Fruit fly (Drosophila melanogaster): ENCODE data around the gene cyst.
A peak's percentile ranks its signal among the peaks of the same experiment; 100 is the strongest.

DNA sequence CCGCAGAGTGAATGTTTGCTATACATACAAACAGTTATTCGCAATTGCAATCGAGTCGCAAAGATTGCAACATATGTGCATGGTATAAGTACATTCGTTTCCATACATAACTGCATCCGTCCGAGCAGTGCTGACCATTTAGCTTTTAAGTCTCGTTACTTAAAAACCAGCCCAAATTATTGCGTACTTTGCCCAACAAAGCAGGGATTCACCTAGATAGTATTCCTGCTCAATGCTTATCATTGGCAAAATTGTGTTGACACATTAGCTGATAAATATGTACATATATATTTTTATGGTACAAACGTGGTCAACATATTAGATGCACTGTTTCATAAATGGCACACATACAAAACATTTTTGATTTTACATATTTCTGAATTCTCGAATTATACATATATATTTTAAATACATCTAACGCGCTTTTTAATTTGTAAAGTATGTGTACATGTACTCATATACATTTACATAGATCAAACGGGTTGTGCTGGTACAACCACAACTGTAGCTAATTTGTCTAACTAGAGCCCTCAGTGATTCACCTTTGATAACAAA, 34.5 kb upstream of the cyst start:
- TF ChIP-seq pan (optimal IDR thresholded peaks at IDR 0.05): no peak
- no peak for TF ChIP-seq Dif (GFP tag; optimal IDR thresholded peaks at IDR 0.05; ENCODE audit: partially characterized antibody)
- TF ChIP-seq tai (GFP tag; optimal IDR thresholded peaks at IDR 0.05): no peak
- no peak for TF ChIP-seq br (GFP tag; optimal IDR thresholded peaks at IDR 0.05)
- TF ChIP-seq h (GFP tag; optimal IDR thresholded peaks at IDR 0.05): peak; percentile 19
- no peak for TF ChIP-seq dsf (GFP tag; optimal IDR thresholded peaks at IDR 0.05; ENCODE audit: borderline replicate concordance)
- TF ChIP-seq ey (GFP tag; optimal IDR thresholded peaks at IDR 0.05): no peak
- no peak for TF ChIP-seq psq (GFP tag; optimal IDR thresholded peaks at IDR 0.05)
- no peak for TF ChIP-seq Hr78 (GFP tag; optimal IDR thresholded peaks at IDR 0.05)
- TF ChIP-seq CG9705 (GFP tag; optimal IDR thresholded peaks at IDR 0.05): no peak
- no peak for TF ChIP-seq fru (GFP tag; optimal IDR thresholded peaks at IDR 0.05)
- TF ChIP-seq HLH106 (tag; optimal IDR thresholded peaks at IDR 0.05): no peak

All from whole organism, wandering third instar larva.